Fruit fly (Drosophila melanogaster): ENCODE measurements around the gene CG34166.
A peak's percentile ranks its signal among the peaks of the same experiment; 100 is the strongest.

The CG34166 gene

dm6 chr2L:14706194-14706593 is 36.8 kb upstream of the CG34166 start (continued):
- TF ChIP-seq nerfin-1 (tag; optimal IDR thresholded peaks at IDR 0.05) (peak; percentile 27), Dbx (GFP tag; IDR thresholded peaks at IDR 0.05) (peak; percentile 74; the same call in 2 of the 3 replicates), ttk (GFP tag; IDR thresholded peaks at IDR 0.05) (peak; percentile 66), dysf (GFP tag; IDR thresholded peaks at IDR 0.05) (peak; percentile 81), CG14441 (GFP tag; IDR thresholded peaks at IDR 0.05) (peak; percentile 66), Oli (tag; optimal IDR thresholded peaks at IDR 0.05) (peak; percentile 15), hbn (GFP tag; IDR thresholded peaks at IDR 0.05; ENCODE audit: partially characterized antibody) (no peak), CG3163 (GFP tag; optimal IDR thresholded peaks at IDR 0.05) (peak; percentile 52), CG13894 (tag; optimal IDR thresholded peaks at IDR 0.05) (no peak), CG6254 (GFP tag; optimal IDR thresholded peaks at IDR 0.05) (no peak), Dref (GFP tag; IDR thresholded peaks at IDR 0.05) (no peak), sima (GFP tag; optimal IDR thresholded peaks at IDR 0.05) (no peak), vfl (GFP tag; optimal IDR thresholded peaks at IDR 0.05) (no peak), sisA (GFP tag; IDR thresholded peaks at IDR 0.05) (peak; percentile 77), jigr1 (GFP tag; IDR thresholded peaks at IDR 0.05) (no peak), CG11093 (GFP tag; IDR thresholded peaks at IDR 0.05) (peak; percentile 33; the same call in 1 of the 3 replicates), gfzf (GFP tag; optimal IDR thresholded peaks at IDR 0.05) (peak; percentile 22), zen2 (GFP tag; IDR thresholded peaks at IDR 0.05; ENCODE audit: partially characterized antibody) (no peak), pan (optimal IDR thresholded peaks at IDR 0.05) (no peak), pan (GFP tag; optimal IDR thresholded peaks at IDR 0.05 in 1 of 2, IDR thresholded peaks at IDR 0.05 in 1 of 2) (peak in 1 of 2 experiments; percentile 77), sr (GFP tag; IDR thresholded peaks at IDR 0.05) (peak; percentile 43; the same call in 1 of the 3 replicates), Hmr (GFP tag; optimal IDR thresholded peaks at IDR 0.05) (peak; percentile 64), insv (GFP tag; optimal IDR thresholded peaks at IDR 0.05) (peak in 1 of 2 experiments; percentile 38), Mrtf (GFP tag; IDR thresholded peaks at IDR 0.05) (peak; percentile 79; the same call in 2 of the 3 replicates), Ets97D (GFP tag; optimal IDR thresholded peaks at IDR 0.05) (peak; percentile 48), CG10565 (GFP tag; optimal IDR thresholded peaks at IDR 0.05) (peak; percentile 27), CG17385 (GFP tag; optimal IDR thresholded peaks at IDR 0.05) (no peak), ase (GFP tag; IDR thresholded peaks at IDR 0.05) (peak; percentile 79; the same call in 2 of the 3 replicates)

DNA sequence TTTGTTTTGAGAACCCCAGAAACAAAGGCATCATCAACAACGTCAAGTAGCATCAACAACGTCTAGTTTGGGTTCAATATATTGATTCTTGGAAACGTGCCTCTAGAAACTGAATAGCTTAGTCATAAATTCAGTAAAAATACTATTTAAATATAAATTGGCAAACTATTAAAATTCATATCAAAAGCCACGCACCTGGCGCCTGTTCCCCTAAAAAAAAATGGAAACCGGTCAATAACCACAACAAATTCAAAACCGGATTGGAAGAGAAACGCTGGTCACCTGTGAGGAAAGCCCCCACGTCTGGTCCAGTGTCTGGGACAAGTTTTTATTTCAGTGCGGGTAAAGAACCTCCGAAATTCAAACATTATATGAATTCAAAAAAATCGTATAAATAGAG is 30.7 kb upstream of the CG34166 start, which contains the start of gene CG15282:
CG15282 (plus strand) TSS at position 227 of the 400 bp plus-strand sequence.
- TF ChIP-seq Eip74EF (GFP tag; optimal IDR thresholded peaks at IDR 0.05) (peak in 1 of 2 experiments; percentile 1), chinmo (GFP tag; IDR thresholded peaks at IDR 0.05; ENCODE audit: partially characterized antibody) (0 out of 4 replicates have a peak, but pooled peaks have one; percentile 30), pum (GFP tag; optimal IDR thresholded peaks at IDR 0.05) (no peak), CG17829 (tag; optimal IDR thresholded peaks at IDR 0.05) (no peak), TFAM (GFP tag; optimal IDR thresholded peaks at IDR 0.05) (no peak), CG7987 (GFP tag; optimal IDR thresholded peaks at IDR 0.05) (peak; percentile 90), CG10654 (GFP tag; optimal IDR thresholded peaks at IDR 0.05) (no peak), eyg (GFP tag; optimal IDR thresholded peaks at IDR 0.05) (no peak), Dref (GFP tag; IDR thresholded peaks at IDR 0.05) (no peak), Pdp1 (GFP tag; optimal IDR thresholded peaks at IDR 0.05) (no peak), CG6175 (GFP tag; IDR thresholded peaks at IDR 0.05) (no peak), wek (GFP tag; optimal IDR thresholded peaks at IDR 0.05) (no peak), CG6272 (GFP tag; IDR thresholded peaks at IDR 0.05) (no peak), peb (GFP tag; IDR thresholded peaks at IDR 0.05) (no peak), CG14860 (GFP tag; IDR thresholded peaks at IDR 0.05; ENCODE audit: partially characterized antibody) (no peak), Med (GFP tag) (peak; percentile 24), CG14441 (GFP tag; IDR thresholded peaks at IDR 0.05) (no peak), cwo (GFP tag; optimal IDR thresholded peaks at IDR 0.05) (peak; percentile 6), abd-A (tag; optimal IDR thresholded peaks at IDR 0.05) (peak; percentile 67), sqz (GFP tag; optimal IDR thresholded peaks at IDR 0.05) (peak; percentile 8), CG13775 (GFP tag; optimal IDR thresholded peaks at IDR 0.05) (no peak), Usf (GFP tag; optimal IDR thresholded peaks at IDR 0.05) (no peak), CG9817 (tag; optimal IDR thresholded peaks at IDR 0.05) (no peak), lov (optimal IDR thresholded peaks at IDR 0.05) (no peak), lov (GFP tag; IDR thresholded peaks at IDR 0.05) (no peak)

Measured in whole organism, embryonic.